Worm (Caenorhabditis elegans) whole organism, L2 larva: ENCODE data around the gene ceh-51.

ENCODE experiments used
- C34F6.9 ChIP-seq: fragments of 150-350 bp; optimal IDR thresholded peaks from 2 replicates; lab custom pipeline; 2014; ENCODE audit warnings: missing biosample characterization, missing genetic modification characterization
- F13H6.1 ChIP-seq: sonication (generic microtip); optimal IDR thresholded peaks from 2 replicates; lab custom pipeline; 2016; ENCODE audit warnings: missing genetic modification characterization, missing compliant biosample characterization
- R02D3.7 ChIP-seq: fragments of 150-350 bp; optimal IDR thresholded peaks from 2 replicates; lab custom pipeline; 2014; ENCODE audit warnings: missing biosample characterization, missing genetic modification characterization
- alr-1 ChIP-seq: fragments of 150-350 bp; optimal IDR thresholded peaks from 2 replicates; lab custom pipeline; 2014; ENCODE audit warnings: missing biosample characterization, missing genetic modification characterization
- aly-2 ChIP-seq: fragments of 150-350 bp; optimal IDR thresholded peaks from 2 replicates; lab custom pipeline; 2014; ENCODE audit warnings: missing biosample characterization, missing genetic modification characterization
- blmp-1 ChIP-seq: sonication (generic microtip); optimal IDR thresholded peaks from 2 replicates; lab custom pipeline; 2017; ENCODE audit warnings: missing genetic modification characterization, mild to moderate bottlenecking, missing compliant biosample characterization, antibody characterized with exemption, moderate library complexity; ENCODE audit not compliant: insufficient read depth
- ceh-16 ChIP-seq: fragments of 150-350 bp; optimal IDR thresholded peaks from 2 replicates; lab custom pipeline; 2014; ENCODE audit warnings: missing biosample characterization, missing genetic modification characterization
- crh-2 ChIP-seq: sonication (generic microtip); optimal IDR thresholded peaks from 2 replicates; lab custom pipeline; 2017; ENCODE audit warnings: missing biosample characterization, missing genetic modification characterization
- dmd-4 ChIP-seq: sonication (generic microtip); optimal IDR thresholded peaks from 2 replicates; lab custom pipeline; 2017; ENCODE audit warnings: missing biosample characterization, missing genetic modification characterization
- egl-27 ChIP-seq: sonication (generic microtip); optimal IDR thresholded peaks from 3 replicates; lab custom pipeline; 2017; ENCODE audit warnings: missing biosample characterization, missing genetic modification reagents, missing genetic modification characterization
- elt-1 ChIP-seq: fragments of 150-350 bp; optimal IDR thresholded peaks from 2 replicates; lab custom pipeline; 2014; ENCODE audit warnings: missing biosample characterization, missing genetic modification characterization
- elt-3 ChIP-seq: sonication (generic microtip); optimal IDR thresholded peaks from 2 replicates; lab custom pipeline; 2017; ENCODE audit warnings: missing biosample characterization, missing genetic modification characterization
- gmeb-1 ChIP-seq: fragments of 150-350 bp; optimal IDR thresholded peaks from 2 replicates; lab custom pipeline; 2014; ENCODE audit warnings: missing biosample characterization, missing genetic modification characterization
- lin-11 ChIP-seq: fragments of 150-350 bp; sonication (generic microtip); optimal IDR thresholded peaks from 2 replicates; lab custom pipeline; 2014; ENCODE audit warnings: missing biosample characterization, missing genetic modification characterization, inconsistent platforms, mixed read lengths
- lin-13 ChIP-seq: fragments of 150-350 bp; optimal IDR thresholded peaks from 2 replicates; lab custom pipeline; 2014; ENCODE audit warnings: missing biosample characterization, missing genetic modification reagents, missing genetic modification characterization
- lin-39 ChIP-seq: fragments of 150-350 bp; optimal IDR thresholded peaks from 2 replicates; lab custom pipeline; 2014; ENCODE audit warnings: missing biosample characterization, missing genetic modification reagents, missing genetic modification characterization
- lsy-2 ChIP-seq, 2 experiments: fragments of 150-350 bp in 1 of 2; sonication (generic microtip) in 1 of 2; optimal IDR thresholded peaks; 2 replicates each; lab custom pipeline; 2014 to 2017; ENCODE audit warnings: missing biosample characterization in 2 of 2, missing genetic modification characterization in 2 of 2
- mab-5 ChIP-seq: fragments of 150-350 bp; optimal IDR thresholded peaks from 2 replicates; lab custom pipeline; 2014; ENCODE audit warnings: missing biosample characterization, missing genetic modification characterization
- mbf-1 ChIP-seq: sonication (generic microtip); optimal IDR thresholded peaks from 2 replicates; lab custom pipeline; 2017; ENCODE audit warnings: missing biosample characterization, missing genetic modification characterization
- nhr-10 ChIP-seq: sonication (generic microtip); optimal IDR thresholded peaks from 2 replicates; lab custom pipeline; 2017; ENCODE audit warnings: missing biosample characterization, missing genetic modification characterization
- nhr-129 ChIP-seq: fragments of 150-350 bp; optimal IDR thresholded peaks from 2 replicates; lab custom pipeline; 2014; ENCODE audit warnings: missing biosample characterization, missing genetic modification characterization
- nhr-21 ChIP-seq: fragments of 150-350 bp; optimal IDR thresholded peaks from 2 replicates; lab custom pipeline; 2014; ENCODE audit warnings: missing biosample characterization, missing genetic modification characterization
- nhr-23 ChIP-seq: fragments of 150-350 bp; optimal IDR thresholded peaks from 2 replicates; lab custom pipeline; 2014; ENCODE audit warnings: missing biosample characterization, missing genetic modification reagents, missing genetic modification characterization
- nhr-25 ChIP-seq: fragments of 150-350 bp; sonication (generic microtip); optimal IDR thresholded peaks from 3 replicates; lab custom pipeline; 2014; ENCODE audit warnings: missing biosample characterization, missing genetic modification characterization
- nhr-6 ChIP-seq: fragments of 150-350 bp; optimal IDR thresholded peaks from 2 replicates; lab custom pipeline; 2014; ENCODE audit warnings: missing biosample characterization, missing genetic modification characterization
- peb-1 ChIP-seq: fragments of 150-350 bp; optimal IDR thresholded peaks from 2 replicates; lab custom pipeline; 2014; ENCODE audit warnings: missing biosample characterization, missing genetic modification characterization
- sem-4 ChIP-seq: fragments of 150-350 bp; optimal IDR thresholded peaks from 2 replicates; lab custom pipeline; 2014; ENCODE audit warnings: missing biosample characterization, missing genetic modification reagents, missing genetic modification characterization
- skn-1 ChIP-seq: sonication (generic microtip); optimal IDR thresholded peaks from 2 replicates; lab custom pipeline; 2017; ENCODE audit warnings: missing biosample characterization, missing genetic modification characterization
- sma-9 ChIP-seq, 2 experiments: fragments of 150-350 bp in 1 of 2; sonication (generic microtip) in 1 of 2; optimal IDR thresholded peaks; 2 replicates each; lab custom pipeline; 2014 to 2016; ENCODE audit warnings: missing genetic modification characterization in 2 of 2, mild to moderate bottlenecking in 1 of 2, missing biosample characterization in 1 of 2, missing compliant biosample characterization in 1 of 2, missing genetic modification reagents in 1 of 2, moderate library complexity in 1 of 2
- snpc-4 ChIP-seq: fragments of 150-350 bp; optimal IDR thresholded peaks from 2 replicates; lab custom pipeline; 2014; ENCODE audit warnings: missing biosample characterization, missing genetic modification characterization
- unc-55 ChIP-seq: fragments of 150-350 bp; sonication (generic microtip); optimal IDR thresholded peaks from 3 replicates; lab custom pipeline; 2014; ENCODE audit warnings: missing biosample characterization, missing genetic modification reagents, missing genetic modification characterization
- unc-62 ChIP-seq: fragments of 150-350 bp; optimal IDR thresholded peaks from 2 replicates; lab custom pipeline; 2014; ENCODE audit warnings: missing biosample characterization, missing genetic modification reagents, missing genetic modification characterization
- zag-1 ChIP-seq: fragments of 150-350 bp; optimal IDR thresholded peaks from 2 replicates; lab custom pipeline; 2014; ENCODE audit warnings: missing biosample characterization, missing genetic modification characterization
- ztf-1 ChIP-seq: fragments of 200-800 bp; sonication (Bioruptor generic); conservative IDR thresholded peaks from 2 replicates; pipeline ENCODE4 v1.3.6; 2022; ENCODE audit warnings: missing genetic modification characterization, missing compliant biosample characterization
- ztf-4 ChIP-seq: fragments of 150-350 bp; optimal IDR thresholded peaks from 2 replicates; lab custom pipeline; 2014; ENCODE audit warnings: missing biosample characterization, missing genetic modification characterization

ceh-51 gene

ce11 chrV:18903472-18903871 lies 29.5 kb downstream of the ceh-51 start, which contains the start of gene mihp-2:
mihp-2 (plus strand) TSS chrV:18903772.
- no peak for TF ChIP-seq crh-2 (tag; lab: Kevin White, UChicago)
- no peak for TF ChIP-seq sem-4 (tag; lab: Kevin White, UChicago)
- TF ChIP-seq nhr-23 (tag; lab: Kevin White, UChicago): no peak
- TF ChIP-seq elt-3: no peak
- no peak for TF ChIP-seq lin-11 (tag; lab: Kevin White, UChicago)
- no peak for TF ChIP-seq nhr-6
- no peak for TF ChIP-seq nhr-129 (tag; lab: Kevin White, UChicago)
- TF ChIP-seq alr-1: no peak
- TF ChIP-seq dmd-4: no peak
- TF ChIP-seq gmeb-1: no peak
- TF ChIP-seq skn-1 (tag; lab: Kevin White, UChicago): no peak
- no peak for TF ChIP-seq egl-27 (tag; lab: Kevin White, UChicago)
- no peak for TF ChIP-seq lin-39 (tag; lab: Kevin White, UChicago)
- TF ChIP-seq unc-62 (GFP tag; lab: Kevin White, UChicago): no peak
- no peak for TF ChIP-seq peb-1
- TF ChIP-seq mab-5 (tag; lab: Kevin White, UChicago): no peak
- TF ChIP-seq elt-1 (tag; lab: Kevin White, UChicago): no peak
- no peak for TF ChIP-seq lin-13 (GFP tag; lab: Kevin White, UChicago)
- no peak for TF ChIP-seq ceh-16 (tag; lab: Kevin White, UChicago)
- no peak for TF ChIP-seq lsy-2 (tag; optimal IDR thresholded peaks at IDR 0.05; lab: Kevin White, UChicago)

DNA sequence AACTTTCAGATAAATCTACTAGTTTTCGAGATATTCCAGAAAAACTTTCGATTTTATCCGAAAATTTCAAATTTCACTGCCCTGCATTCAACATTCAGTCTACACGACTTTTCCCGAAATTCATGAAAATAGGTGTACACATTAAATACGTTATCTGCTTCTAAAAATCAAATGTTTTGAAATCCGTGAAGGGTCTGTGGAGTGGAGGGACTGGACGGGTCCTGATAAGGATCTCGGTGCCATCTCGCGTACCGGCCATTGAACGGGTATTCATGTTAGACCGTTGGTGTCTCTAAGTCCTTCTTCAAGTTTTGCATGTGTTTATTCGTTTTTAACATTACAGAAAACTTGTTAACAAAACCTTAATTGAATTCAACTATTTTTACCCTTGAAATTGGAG lies 33.6 kb downstream of the ceh-51 start:
- no peak for TF ChIP-seq elt-3
- no peak for TF ChIP-seq nhr-6
- TF ChIP-seq nhr-25 (tag; lab: Kevin White, UChicago): peak; percentile 23

ce11 chrV:18909682-18910081 lies 35.7 kb downstream of the ceh-51 start:
- TF ChIP-seq sma-9 (GFP tag; optimal IDR thresholded peaks at IDR 0.05; lab: Kevin White, UChicago) (no peak), sma-9 (tag; optimal IDR thresholded peaks at IDR 0.05; lab: Kevin White, UChicago) (no peak), blmp-1 (tag; lab: Kevin White, UChicago) (no peak), peb-1 (no peak), egl-27 (tag; lab: Kevin White, UChicago) (no peak), zag-1 (tag; lab: Kevin White, UChicago) (no peak), snpc-4 (tag; lab: Kevin White, UChicago) (no peak), elt-3 (no peak), C34F6.9 (no peak), lin-13 (GFP tag; lab: Kevin White, UChicago) (no peak), ztf-1 (no peak)
- TF ChIP-seq, all 48 proteins: peak for 0

DNA sequence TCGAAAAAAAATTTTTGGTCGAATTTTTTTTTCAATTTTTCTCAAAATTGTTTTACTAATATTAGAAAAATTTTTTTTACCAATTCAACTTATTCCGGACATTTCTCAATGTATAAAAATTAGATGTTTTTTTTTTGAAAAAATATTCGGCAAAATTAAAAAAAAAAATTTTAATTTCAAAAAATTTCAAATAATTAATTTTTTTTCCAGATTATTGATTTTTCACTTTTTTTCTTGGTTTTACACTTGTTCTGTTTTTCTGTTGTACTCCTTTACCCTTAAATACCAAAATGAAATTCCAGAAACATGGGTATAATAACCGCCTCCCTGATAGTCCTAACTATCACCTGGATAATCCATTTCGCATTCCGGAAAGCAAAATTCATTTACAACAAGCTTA lies 37.8 kb downstream of the ceh-51 start, which contains the start of gene cyp-42A1:
TSS of gene cyp-42A1 (plus strand) at position 301 of the 400 bp plus-strand sequence.
- TF ChIP-seq nhr-6 (no peak), ztf-1 (no peak), nhr-21 (tag; lab: Kevin White, UChicago) (no peak), nhr-10 (tag; lab: Kevin White, UChicago) (no peak), R02D3.7 (no peak), aly-2 (tag; lab: Kevin White, UChicago) (no peak)

DNA sequence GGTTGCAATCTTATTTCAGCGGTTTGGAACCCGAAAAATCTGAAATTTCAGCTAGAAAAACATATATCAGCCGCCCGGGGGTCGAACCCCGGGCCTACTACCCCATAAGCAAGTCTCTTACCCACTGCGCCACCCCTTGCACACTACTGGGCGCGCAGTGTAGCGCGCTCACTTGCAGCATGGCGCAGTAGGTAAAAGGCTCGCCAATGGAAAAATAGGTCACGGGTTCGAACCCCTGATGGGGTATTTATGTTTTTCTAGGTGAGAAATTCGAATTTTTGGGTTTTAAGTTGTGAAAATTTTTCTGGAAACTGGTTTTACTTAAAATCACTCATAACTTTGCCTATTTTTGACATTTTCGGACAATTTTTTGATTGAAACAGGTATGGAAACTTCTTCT lies 38.6 kb downstream of the ceh-51 start:
- TF ChIP-seq ztf-4 (no peak), nhr-21 (tag; lab: Kevin White, UChicago) (no peak), F13H6.1 (tag; lab: Kevin White, UChicago) (no peak), egl-27 (tag; lab: Kevin White, UChicago) (no peak), nhr-129 (tag; lab: Kevin White, UChicago) (no peak), mbf-1 (tag; lab: Kevin White, UChicago) (no peak), lin-13 (GFP tag; lab: Kevin White, UChicago) (no peak), gmeb-1 (no peak), unc-55 (no peak), blmp-1 (tag; lab: Kevin White, UChicago) (no peak), lin-39 (tag; lab: Kevin White, UChicago) (no peak), R02D3.7 (no peak), lin-11 (tag; lab: Kevin White, UChicago) (no peak), elt-3 (no peak), peb-1 (no peak), nhr-25 (tag; lab: Kevin White, UChicago) (no peak), C34F6.9 (no peak), ceh-16 (tag; lab: Kevin White, UChicago) (no peak), ztf-1 (no peak)
